Worm (Caenorhabditis elegans) whole organism, L2 larva: Measurements from ENCODE around the gene cutl-28.

Source experiments
- C34F6.9 ChIP-seq: fragments of 150-350 bp; optimal IDR thresholded peaks from 2 replicates; lab custom pipeline; 2014; ENCODE audit warnings: missing biosample characterization, missing genetic modification characterization
- R02D3.7 ChIP-seq: fragments of 150-350 bp; optimal IDR thresholded peaks from 2 replicates; lab custom pipeline; 2014; ENCODE audit warnings: missing biosample characterization, missing genetic modification characterization
- Y55F3AM.14 ChIP-seq: fragments of 200-800 bp; sonication (Bioruptor generic); optimal IDR thresholded peaks from 2 replicates; lab custom pipeline; 2018; ENCODE audit warnings: mild to moderate bottlenecking, missing genetic modification characterization, missing compliant biosample characterization
- ZK546.5 ChIP-seq: sonication (generic microtip); optimal IDR thresholded peaks from 2 replicates; lab custom pipeline; 2017; ENCODE audit warnings: missing biosample characterization, missing genetic modification characterization
- alr-1 ChIP-seq: fragments of 150-350 bp; optimal IDR thresholded peaks from 2 replicates; lab custom pipeline; 2014; ENCODE audit warnings: missing biosample characterization, missing genetic modification characterization
- aly-2 ChIP-seq: fragments of 150-350 bp; optimal IDR thresholded peaks from 2 replicates; lab custom pipeline; 2014; ENCODE audit warnings: missing biosample characterization, missing genetic modification characterization
- ama-1 ChIP-seq: fragments of 150-350 bp; optimal IDR thresholded peaks from 2 replicates; lab custom pipeline; 2018; ENCODE audit warnings: inconsistent platforms
- blmp-1 ChIP-seq: sonication (generic microtip); optimal IDR thresholded peaks from 2 replicates; lab custom pipeline; 2017; ENCODE audit warnings: missing genetic modification characterization, mild to moderate bottlenecking, missing compliant biosample characterization, antibody characterized with exemption, moderate library complexity; ENCODE audit not compliant: insufficient read depth
- ceh-82 ChIP-seq: fragments of 150-350 bp; optimal IDR thresholded peaks from 2 replicates; lab custom pipeline; 2014; ENCODE audit warnings: missing biosample characterization, missing genetic modification characterization
- crh-2 ChIP-seq: sonication (generic microtip); optimal IDR thresholded peaks from 2 replicates; lab custom pipeline; 2017; ENCODE audit warnings: missing biosample characterization, missing genetic modification characterization
- dmd-4 ChIP-seq: sonication (generic microtip); optimal IDR thresholded peaks from 2 replicates; lab custom pipeline; 2017; ENCODE audit warnings: missing biosample characterization, missing genetic modification characterization
- egl-27 ChIP-seq: sonication (generic microtip); optimal IDR thresholded peaks from 3 replicates; lab custom pipeline; 2017; ENCODE audit warnings: missing biosample characterization, missing genetic modification reagents, missing genetic modification characterization
- elt-1 ChIP-seq: fragments of 150-350 bp; optimal IDR thresholded peaks from 2 replicates; lab custom pipeline; 2014; ENCODE audit warnings: missing biosample characterization, missing genetic modification characterization
- elt-3 ChIP-seq: sonication (generic microtip); optimal IDR thresholded peaks from 2 replicates; lab custom pipeline; 2017; ENCODE audit warnings: missing biosample characterization, missing genetic modification characterization
- fos-1 ChIP-seq: fragments of 150-350 bp; optimal IDR thresholded peaks from 2 replicates; lab custom pipeline; 2014; ENCODE audit warnings: missing biosample characterization, missing genetic modification characterization
- gmeb-1 ChIP-seq: fragments of 150-350 bp; optimal IDR thresholded peaks from 2 replicates; lab custom pipeline; 2014; ENCODE audit warnings: missing biosample characterization, missing genetic modification characterization
- lin-11 ChIP-seq: fragments of 150-350 bp; sonication (generic microtip); optimal IDR thresholded peaks from 2 replicates; lab custom pipeline; 2014; ENCODE audit warnings: missing biosample characterization, missing genetic modification characterization, inconsistent platforms, mixed read lengths
- lin-13 ChIP-seq: fragments of 150-350 bp; optimal IDR thresholded peaks from 2 replicates; lab custom pipeline; 2014; ENCODE audit warnings: missing biosample characterization, missing genetic modification reagents, missing genetic modification characterization
- lin-39 ChIP-seq: fragments of 150-350 bp; optimal IDR thresholded peaks from 2 replicates; lab custom pipeline; 2014; ENCODE audit warnings: missing biosample characterization, missing genetic modification reagents, missing genetic modification characterization
- lsy-2 ChIP-seq, 2 experiments: fragments of 150-350 bp in 1 of 2; sonication (generic microtip) in 1 of 2; optimal IDR thresholded peaks; 2 replicates each; lab custom pipeline; 2014 to 2017; ENCODE audit warnings: missing biosample characterization in 2 of 2, missing genetic modification characterization in 2 of 2
- mab-5 ChIP-seq: fragments of 150-350 bp; optimal IDR thresholded peaks from 2 replicates; lab custom pipeline; 2014; ENCODE audit warnings: missing biosample characterization, missing genetic modification characterization
- mbf-1 ChIP-seq: sonication (generic microtip); optimal IDR thresholded peaks from 2 replicates; lab custom pipeline; 2017; ENCODE audit warnings: missing biosample characterization, missing genetic modification characterization
- mdl-1 ChIP-seq, 2 experiments: fragments of 150-350 bp in 1 of 2; sonication (generic microtip) in 1 of 2; optimal IDR thresholded peaks; 2 replicates each; lab custom pipeline; 2017; ENCODE audit warnings: missing biosample characterization in 2 of 2, missing genetic modification characterization in 2 of 2
- nhr-10 ChIP-seq: sonication (generic microtip); optimal IDR thresholded peaks from 2 replicates; lab custom pipeline; 2017; ENCODE audit warnings: missing biosample characterization, missing genetic modification characterization
- nhr-11 ChIP-seq: fragments of 150-350 bp; optimal IDR thresholded peaks from 2 replicates; lab custom pipeline; 2014; ENCODE audit warnings: missing biosample characterization, missing genetic modification characterization
- nhr-12 ChIP-seq: fragments of 150-350 bp; optimal IDR thresholded peaks from 2 replicates; lab custom pipeline; 2014; ENCODE audit warnings: missing biosample characterization, missing genetic modification characterization
- nhr-129 ChIP-seq: fragments of 150-350 bp; optimal IDR thresholded peaks from 2 replicates; lab custom pipeline; 2014; ENCODE audit warnings: missing biosample characterization, missing genetic modification characterization
- nhr-21 ChIP-seq: fragments of 150-350 bp; optimal IDR thresholded peaks from 2 replicates; lab custom pipeline; 2014; ENCODE audit warnings: missing biosample characterization, missing genetic modification characterization
- nhr-23 ChIP-seq: fragments of 150-350 bp; optimal IDR thresholded peaks from 2 replicates; lab custom pipeline; 2014; ENCODE audit warnings: missing biosample characterization, missing genetic modification reagents, missing genetic modification characterization
- nhr-237 ChIP-seq: fragments of 150-350 bp; optimal IDR thresholded peaks from 2 replicates; lab custom pipeline; 2014; ENCODE audit warnings: missing biosample characterization, missing genetic modification characterization
- nhr-25 ChIP-seq: fragments of 150-350 bp; sonication (generic microtip); optimal IDR thresholded peaks from 3 replicates; lab custom pipeline; 2014; ENCODE audit warnings: missing biosample characterization, missing genetic modification characterization
- nhr-6 ChIP-seq: fragments of 150-350 bp; optimal IDR thresholded peaks from 2 replicates; lab custom pipeline; 2014; ENCODE audit warnings: missing biosample characterization, missing genetic modification characterization
- nhr-77 ChIP-seq: fragments of 150-350 bp; optimal IDR thresholded peaks from 2 replicates; lab custom pipeline; 2014; ENCODE audit warnings: missing biosample characterization, missing genetic modification characterization
- peb-1 ChIP-seq: fragments of 150-350 bp; optimal IDR thresholded peaks from 2 replicates; lab custom pipeline; 2014; ENCODE audit warnings: missing biosample characterization, missing genetic modification characterization
- sem-4 ChIP-seq: fragments of 150-350 bp; optimal IDR thresholded peaks from 2 replicates; lab custom pipeline; 2014; ENCODE audit warnings: missing biosample characterization, missing genetic modification reagents, missing genetic modification characterization
- skn-1 ChIP-seq: sonication (generic microtip); optimal IDR thresholded peaks from 2 replicates; lab custom pipeline; 2017; ENCODE audit warnings: missing biosample characterization, missing genetic modification characterization
- sma-3 ChIP-seq: sonication (generic microtip); optimal IDR thresholded peaks from 2 replicates; lab custom pipeline; 2016; ENCODE audit warnings: missing genetic modification reagents, missing genetic modification characterization, missing compliant biosample characterization
- sma-9 ChIP-seq, 2 experiments: fragments of 150-350 bp in 1 of 2; sonication (generic microtip) in 1 of 2; optimal IDR thresholded peaks; 2 replicates each; lab custom pipeline; 2014 to 2016; ENCODE audit warnings: missing genetic modification characterization in 2 of 2, mild to moderate bottlenecking in 1 of 2, missing biosample characterization in 1 of 2, missing compliant biosample characterization in 1 of 2, missing genetic modification reagents in 1 of 2, moderate library complexity in 1 of 2
- snpc-4 ChIP-seq: fragments of 150-350 bp; optimal IDR thresholded peaks from 2 replicates; lab custom pipeline; 2014; ENCODE audit warnings: missing biosample characterization, missing genetic modification characterization
- unc-39 ChIP-seq: fragments of 150-350 bp; optimal IDR thresholded peaks from 2 replicates; lab custom pipeline; 2014; ENCODE audit warnings: missing biosample characterization, missing genetic modification characterization
- unc-55 ChIP-seq: fragments of 150-350 bp; sonication (generic microtip); optimal IDR thresholded peaks from 3 replicates; lab custom pipeline; 2014; ENCODE audit warnings: missing biosample characterization, missing genetic modification reagents, missing genetic modification characterization
- unc-62 ChIP-seq: fragments of 150-350 bp; optimal IDR thresholded peaks from 2 replicates; lab custom pipeline; 2014; ENCODE audit warnings: missing biosample characterization, missing genetic modification reagents, missing genetic modification characterization
- zag-1 ChIP-seq: fragments of 150-350 bp; optimal IDR thresholded peaks from 2 replicates; lab custom pipeline; 2014; ENCODE audit warnings: missing biosample characterization, missing genetic modification characterization
- ztf-1 ChIP-seq: fragments of 200-800 bp; sonication (Bioruptor generic); conservative IDR thresholded peaks from 2 replicates; pipeline ENCODE4 v1.3.6; 2022; ENCODE audit warnings: missing genetic modification characterization, missing compliant biosample characterization
- ztf-11 ChIP-seq: sonication (generic microtip); optimal IDR thresholded peaks from 2 replicates; lab custom pipeline; 2017; ENCODE audit warnings: missing biosample characterization, missing genetic modification characterization
- ztf-4 ChIP-seq: fragments of 150-350 bp; optimal IDR thresholded peaks from 2 replicates; lab custom pipeline; 2014; ENCODE audit warnings: missing biosample characterization, missing genetic modification characterization

cutl-28 gene

ce11 chrIV:653138-653848, 31.0 kb upstream of the cutl-28 start, which contains the start of gene K11H12.1:
Gene K11H12.1 (minus strand): TSS chrIV:653421.
- TF ChIP-seq sma-9 (GFP tag; optimal IDR thresholded peaks at IDR 0.05; lab: Kevin White, UChicago) (no peak), sma-9 (tag; optimal IDR thresholded peaks at IDR 0.05; lab: Kevin White, UChicago) (no peak), unc-55 (GFP tag; lab: Kevin White, UChicago) (no peak), snpc-4 (tag; lab: Kevin White, UChicago) (no peak), elt-3 (tag; lab: Kevin White, UChicago) (no peak), nhr-23 (tag; lab: Kevin White, UChicago) (no peak), nhr-25 (tag; lab: Kevin White, UChicago) (no peak), R02D3.7 (tag; lab: Kevin White, UChicago) (no peak), nhr-21 (tag; lab: Kevin White, UChicago) (no peak), aly-2 (tag; lab: Kevin White, UChicago) (no peak), nhr-12 (no peak), dmd-4 (tag; lab: Kevin White, UChicago) (no peak)

DNA sequence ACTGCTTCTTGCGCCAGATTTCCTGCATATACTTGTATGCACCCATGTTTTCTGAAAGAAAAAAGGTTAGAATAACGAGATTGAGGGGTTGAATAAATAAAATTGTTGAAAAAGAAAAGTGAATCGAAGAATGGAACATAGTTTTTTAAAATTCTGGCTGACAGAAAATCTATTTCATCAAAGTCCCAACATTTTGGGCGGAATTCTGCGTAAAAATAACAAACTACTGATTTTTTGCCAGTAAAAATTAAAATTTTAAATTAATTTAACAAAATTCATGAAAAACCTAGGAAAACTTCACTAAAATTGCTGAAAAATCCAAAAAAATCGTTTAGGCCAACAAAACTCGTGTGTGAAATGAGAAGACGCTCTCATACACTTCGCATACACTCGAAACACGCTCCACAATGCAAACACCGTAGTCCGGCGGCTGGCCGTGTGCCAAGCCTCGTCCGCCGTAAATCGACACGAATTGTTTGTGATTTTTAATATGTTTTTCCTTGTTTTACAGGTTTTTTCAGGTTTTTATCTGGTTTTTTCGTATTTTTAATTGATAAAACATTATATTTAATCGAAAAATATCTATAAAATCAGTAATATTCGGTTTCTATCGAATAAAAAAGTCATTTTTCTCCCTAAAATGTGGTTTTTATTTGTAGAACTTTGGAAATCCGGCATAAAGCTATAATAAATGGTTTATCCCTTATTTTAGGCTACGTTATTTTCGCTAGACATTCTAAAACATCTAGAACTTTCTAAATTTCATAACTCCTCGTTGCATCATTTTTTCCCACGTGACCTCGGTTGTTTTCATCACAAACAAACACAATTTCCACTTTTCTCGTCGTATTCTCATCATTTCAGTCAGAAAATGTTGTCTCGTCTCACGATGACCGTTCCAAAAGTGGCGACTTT, 29.5 kb upstream of the cutl-28 start, which contains the start of the genes rpl-15 and K11H12.8:
Gene rpl-15, minus strand, starts transcription at position 51 of the 915 bp plus-strand sequence.
Gene K11H12.8, plus strand, starts transcription at position 865 of the 915 bp plus-strand sequence.
- TF ChIP-seq nhr-129 (tag; lab: Kevin White, UChicago) (peak; percentile 98), ztf-1 (peak; percentile 96; the same call in 1 of the 2 replicates), ceh-82 (peak; percentile 97), ZK546.5 (peak; percentile 92), nhr-12 (peak; percentile 80), Y55F3AM.14 (GFP tag; lab: Kevin White, UChicago) (peak; percentile 100), lin-39 (tag; lab: Kevin White, UChicago) (peak; percentile 95), mdl-1 (tag; optimal IDR thresholded peaks at IDR 0.05; lab: Kevin White, UChicago) (peak; percentile 56 to 98), unc-62 (GFP tag; lab: Kevin White, UChicago) (peak; percentile 99), unc-55 (GFP tag; lab: Kevin White, UChicago) (peak; percentile 100), lin-13 (GFP tag; lab: Kevin White, UChicago) (peak; percentile 100), ztf-11 (tag; lab: Kevin White, UChicago) (peak; percentile 73), blmp-1 (tag; lab: Kevin White, UChicago) (peak; percentile 97), crh-2 (tag; lab: Kevin White, UChicago) (peak; percentile 100), mbf-1 (tag; lab: Kevin White, UChicago) (peak; percentile 68), R02D3.7 (tag; lab: Kevin White, UChicago) (peak; percentile 94), ama-1 (lab: Kevin White, UChicago) (peak; percentile 90), sem-4 (tag; lab: Kevin White, UChicago) (peak; percentile 100), peb-1 (no peak), mab-5 (tag; lab: Kevin White, UChicago) (peak; percentile 98), nhr-10 (tag; lab: Kevin White, UChicago) (peak; percentile 95), dmd-4 (tag; lab: Kevin White, UChicago) (peak; percentile 77), lsy-2 (tag; optimal IDR thresholded peaks at IDR 0.05; lab: Kevin White, UChicago) (peak; percentile 100), nhr-21 (tag; lab: Kevin White, UChicago) (peak; percentile 100), nhr-11 (tag; lab: Kevin White, UChicago) (peak; percentile 77), sma-3 (peak; percentile 100), lin-11 (tag; lab: Kevin White, UChicago) (peak; percentile 100), nhr-237 (tag; lab: Kevin White, UChicago) (peak; percentile 91), fos-1 (tag; lab: Kevin White, UChicago) (peak; percentile 100), nhr-77 (tag; lab: Kevin White, UChicago) (peak; percentile 95), elt-1 (tag; lab: Kevin White, UChicago) (peak; percentile 48), zag-1 (peak; percentile 99), sma-9 (GFP tag; optimal IDR thresholded peaks at IDR 0.05; lab: Kevin White, UChicago) (peak; percentile 100), sma-9 (tag; optimal IDR thresholded peaks at IDR 0.05; lab: Kevin White, UChicago) (no peak), aly-2 (tag; lab: Kevin White, UChicago) (peak; percentile 79), skn-1 (tag; lab: Kevin White, UChicago) (peak; percentile 94), egl-27 (tag; lab: Kevin White, UChicago) (peak; percentile 99), nhr-25 (tag; lab: Kevin White, UChicago) (peak; percentile 99), snpc-4 (tag; lab: Kevin White, UChicago) (peak; percentile 97), nhr-23 (tag; lab: Kevin White, UChicago) (peak; percentile 39), C34F6.9 (tag; lab: Kevin White, UChicago) (peak; percentile 100), elt-3 (tag; lab: Kevin White, UChicago) (no peak), unc-39 (tag; lab: Kevin White, UChicago) (peak; percentile 42), alr-1 (tag; lab: Kevin White, UChicago) (no peak), nhr-6 (tag; lab: Kevin White, UChicago) (peak; percentile 100), ztf-4 (tag; lab: Kevin White, UChicago) (peak; percentile 100), gmeb-1 (peak; percentile 98)
